Worm (Caenorhabditis elegans): ENCODE results near the gene Y1B5A.1.

The Y1B5A.1 gene

DNA sequence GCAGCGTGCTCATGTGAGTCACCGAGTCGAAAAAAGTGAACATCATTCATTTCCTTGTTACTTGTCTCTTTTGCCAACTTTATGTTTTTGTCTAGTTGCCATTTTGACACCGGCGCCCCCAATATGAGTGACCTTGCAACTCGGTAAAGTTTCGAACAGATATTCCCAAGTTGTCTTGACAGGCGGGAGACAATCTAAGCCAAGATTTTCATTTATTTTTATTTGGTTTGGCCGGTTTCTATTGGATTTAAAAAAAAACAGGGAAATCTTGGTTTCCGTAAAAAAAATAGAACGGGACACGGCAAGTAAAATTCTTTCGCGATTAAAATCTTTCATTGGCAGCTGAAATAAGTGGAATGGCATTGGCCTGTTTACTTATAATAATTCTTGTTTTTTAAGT, 46.0 kb downstream of the Y1B5A.1 start:
- TF ChIP-seq fos-1 (tag; optimal IDR thresholded peaks at IDR 0.05) (no peak), fkh-10 (GFP tag; optimal IDR thresholded peaks at IDR 0.05) (no peak)

Data from whole organism, L3 larva.